Worm (Caenorhabditis elegans) whole organism, midembryonic: ENCODE measurements around the gene scl-10.

Source experiments
- flt-1 ChIP-seq: fragments of 200-800 bp; sonication (Bioruptor generic); IDR thresholded peaks from 2 replicates; pipeline ENCODE4 v1.3.6; 2022; ENCODE audit warnings: missing genetic modification characterization, missing compliant biosample characterization
- ref-1 ChIP-seq: fragments of 200-800 bp; sonication (Bioruptor generic); conservative IDR thresholded peaks from 2 replicates; pipeline ENCODE4 v1.3.6; 2022; ENCODE audit warnings: missing genetic modification reagents, missing genetic modification characterization, missing compliant biosample characterization
- ztf-23 ChIP-seq: fragments of 200-800 bp; sonication (Bioruptor generic); IDR thresholded peaks from 2 replicates; pipeline ENCODE4 v1.3.6; 2022; ENCODE audit warnings: missing genetic modification reagents, missing genetic modification characterization, missing compliant biosample characterization
- ztf-29 ChIP-seq: fragments of 200-800 bp; sonication (Bioruptor generic); IDR thresholded peaks from 2 replicates; pipeline ENCODE4 v1.3.6; 2022; ENCODE audit warnings: missing genetic modification reagents, missing genetic modification characterization, missing compliant biosample characterization

DNA sequence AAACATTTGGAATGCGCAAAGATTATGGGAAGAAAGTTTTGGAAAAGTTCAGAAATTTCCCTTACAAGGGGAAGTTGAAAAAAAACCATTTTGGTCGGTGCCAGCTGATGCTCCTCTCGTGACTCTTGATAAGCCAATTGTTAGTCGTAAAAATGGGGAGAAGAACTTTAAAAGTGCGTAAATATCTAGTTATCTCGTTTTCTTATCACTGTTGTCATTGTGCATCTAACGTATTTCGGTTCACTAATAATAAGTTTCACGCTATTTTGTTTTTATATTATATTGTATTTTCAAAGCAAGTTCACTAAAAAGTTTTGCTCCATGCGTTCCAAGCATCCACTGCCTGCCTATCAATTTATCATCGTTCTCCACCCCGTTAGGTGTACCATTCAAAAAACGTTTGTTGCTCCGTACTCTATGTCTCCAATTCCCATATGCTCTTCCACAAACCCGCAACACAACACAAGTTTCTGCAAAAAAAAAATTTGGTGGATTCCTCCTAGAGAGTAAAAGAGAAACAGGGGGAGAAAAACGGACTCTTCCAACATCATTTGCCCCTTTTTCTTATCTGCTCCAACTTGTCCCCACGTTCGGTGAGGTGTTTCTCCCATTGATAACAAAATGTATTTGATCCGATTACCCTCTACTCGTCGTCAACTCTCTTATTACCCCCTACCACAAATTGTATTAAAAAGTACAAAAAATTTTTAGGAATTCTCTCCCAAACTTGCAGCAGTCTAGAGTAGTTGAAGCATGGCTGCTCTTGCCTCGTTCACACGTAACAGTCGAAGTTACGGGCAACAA, 39.6 kb upstream of the scl-10 start, which contains the start of gene mbk-2:
- no peak for TF ChIP-seq flt-1 (GFP tag; lab: Robert Waterston, UW)
- TF ChIP-seq ztf-29 (GFP tag; lab: Robert Waterston, UW), result no peak
- TF ChIP-seq ztf-23, result no peak
- no peak for TF ChIP-seq ref-1 (GFP tag; lab: Robert Waterston, UW)
